Worm (Caenorhabditis elegans): ENCODE results near the gene F58A6.2.

DNA sequence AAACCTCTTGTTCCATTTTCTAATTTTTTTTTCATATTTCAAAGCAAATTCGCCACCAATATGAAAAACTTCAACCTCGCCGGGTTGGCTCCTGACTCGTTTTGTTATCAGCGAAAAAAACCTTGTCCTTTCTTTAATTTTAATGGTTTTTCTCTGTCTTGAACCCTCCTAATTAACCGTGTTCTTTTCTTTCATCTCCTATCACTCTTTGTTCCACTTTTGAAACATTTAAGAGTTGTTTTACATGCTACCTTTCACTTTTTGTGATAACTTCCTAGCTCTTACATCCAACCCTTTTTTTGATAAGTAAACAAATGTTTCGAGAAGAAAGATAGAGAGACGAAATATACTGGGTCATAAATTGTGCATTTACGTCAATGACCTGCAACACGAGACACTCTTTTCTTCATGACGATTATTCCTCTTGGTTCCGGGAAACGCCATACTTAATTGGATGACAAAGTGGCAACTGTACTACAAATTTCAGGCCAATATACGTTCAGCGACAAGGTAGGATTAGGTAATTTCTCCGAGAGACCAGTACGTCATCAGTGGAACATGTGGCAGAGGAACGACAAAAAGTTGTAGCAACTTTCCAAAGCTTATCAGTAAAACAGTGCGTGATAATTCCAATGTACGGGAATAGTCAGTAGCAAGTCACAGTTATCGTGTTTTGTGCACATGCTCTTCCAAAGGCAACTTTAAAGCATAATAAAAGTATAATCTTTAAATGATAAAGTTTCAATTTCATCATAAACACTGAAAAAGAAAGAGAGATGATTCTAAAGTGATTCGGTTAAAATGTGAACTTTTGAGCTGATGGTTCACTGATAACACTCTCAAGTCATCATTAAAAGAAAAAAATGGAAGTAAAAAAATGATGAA, 48.4 kb downstream of the F58A6.2 start:
- TF ChIP-seq klf-2 (GFP tag; conservative IDR thresholded peaks at IDR 0.05) (no peak), flt-1 (GFP tag; IDR thresholded peaks at IDR 0.05) (no peak), cog-1 (tag; optimal IDR thresholded peaks at IDR 0.05) (no peak), tab-1 (GFP tag; IDR thresholded peaks at IDR 0.05) (no peak)
